Fruit fly (Drosophila melanogaster) whole organism, embryonic: ENCODE measurements around the gene cd.

ENCODE experiments used
- Antp ChIP-seq: fragments of 200-800 bp; sonication (Bioruptor generic); optimal IDR thresholded peaks from 3 replicates; lab custom pipeline; 2016; ENCODE audit warnings: missing biosample characterization, missing genetic modification characterization
- Bgb ChIP-seq: fragments of 200-800 bp; sonication (Bioruptor generic); IDR thresholded peaks from 2 replicates; pipeline ENCODE4 v1.3.6; 2022; ENCODE audit warnings: missing biosample characterization, missing genetic modification characterization; ENCODE audit not compliant: partially characterized antibody
- Blimp-1 ChIP-seq: fragments of 200-800 bp; sonication (Bioruptor generic); optimal IDR thresholded peaks from 3 replicates; lab custom pipeline; 2018; ENCODE audit warnings: missing biosample characterization, missing genetic modification characterization, mild to moderate bottlenecking, moderate library complexity, missing genetic modification reagents
- CG10147 ChIP-seq: fragments of 200-800 bp; sonication (Bioruptor generic); optimal IDR thresholded peaks from 2 replicates; lab custom pipeline; 2019; ENCODE audit warnings: missing biosample characterization, mild to moderate bottlenecking, missing genetic modification characterization, moderate library complexity
- CG10274 ChIP-seq: fragments of 200-800 bp; sonication (Bioruptor generic); optimal IDR thresholded peaks from 3 replicates; lab custom pipeline; 2017; ENCODE audit warnings: missing biosample characterization, mild to moderate bottlenecking, missing genetic modification characterization
- CG12769 ChIP-seq: fragments of 200-800 bp; sonication (Bioruptor generic); optimal IDR thresholded peaks from 2 replicates; lab custom pipeline; 2019; ENCODE audit warnings: missing biosample characterization, mild to moderate bottlenecking, missing genetic modification characterization, moderate library complexity
- CG13296 ChIP-seq: fragments of 200-800 bp; sonication (Bioruptor generic); optimal IDR thresholded peaks from 3 replicates; lab custom pipeline; 2018; ENCODE audit warnings: missing biosample characterization, mild to moderate bottlenecking, missing genetic modification characterization
- CG15601 ChIP-seq: fragments of 200-800 bp; sonication (Bioruptor generic); optimal IDR thresholded peaks from 3 replicates; lab custom pipeline; 2019; ENCODE audit warnings: missing biosample characterization, mild to moderate bottlenecking, missing genetic modification characterization, moderate library complexity
- CG1602 ChIP-seq: fragments of 200-800 bp; sonication (Bioruptor generic); optimal IDR thresholded peaks from 3 replicates; lab custom pipeline; 2016; ENCODE audit warnings: missing biosample characterization, missing genetic modification characterization
- CG16813 ChIP-seq: fragments of 200-800 bp; sonication (Bioruptor generic); IDR thresholded peaks from 3 replicates; pipeline ENCODE4 v1.3.6; 2022; ENCODE audit warnings: missing biosample characterization, missing genetic modification characterization; ENCODE audit not compliant: partially characterized antibody
- CG17385 ChIP-seq: fragments of 200-800 bp; sonication (Bioruptor generic); optimal IDR thresholded peaks from 3 replicates; lab custom pipeline; 2018; ENCODE audit warnings: missing biosample characterization, mild to moderate bottlenecking, missing genetic modification characterization
- CG2116 ChIP-seq: fragments of 200-800 bp; sonication (Bioruptor generic); optimal IDR thresholded peaks from 3 replicates; lab custom pipeline; 2018; ENCODE audit warnings: missing biosample characterization, mild to moderate bottlenecking, missing genetic modification characterization
- CG32772 ChIP-seq: fragments of 200-800 bp; sonication (Bioruptor generic); IDR thresholded peaks from 2 replicates; pipeline ENCODE4 v1.3.6; 2022; ENCODE audit warnings: missing biosample characterization, missing genetic modification characterization
- CG34224 ChIP-seq: fragments of 200-800 bp; sonication (Bioruptor generic); IDR thresholded peaks from 3 replicates; pipeline ENCODE4 v1.3.6; 2022; ENCODE audit warnings: missing biosample characterization, missing genetic modification characterization; ENCODE audit not compliant: partially characterized antibody
- CG4360 ChIP-seq: fragments of 200-800 bp; sonication (Bioruptor generic); IDR thresholded peaks from 2 replicates; pipeline ENCODE4 v1.3.6; 2022; ENCODE audit warnings: missing biosample characterization, missing genetic modification characterization
- CG6689 ChIP-seq: fragments of 200-800 bp; sonication (Bioruptor generic); IDR thresholded peaks from 2 replicates; pipeline ENCODE4 v1.3.6; 2022; ENCODE audit warnings: missing biosample characterization, missing genetic modification characterization
- CG6791 ChIP-seq: fragments of 200-800 bp; sonication (Bioruptor generic); IDR thresholded peaks from 3 replicates; pipeline ENCODE4 v1.3.6; 2022; ENCODE audit warnings: missing biosample characterization, missing genetic modification characterization; ENCODE audit not compliant: partially characterized antibody
- CG7357 ChIP-seq: fragments of 200-800 bp; sonication (Bioruptor generic); IDR thresholded peaks from 3 replicates; pipeline ENCODE4 v1.3.6; 2022; ENCODE audit warnings: missing biosample characterization, missing genetic modification characterization
- CG8089 ChIP-seq: fragments of 200-800 bp; sonication (Bioruptor generic); optimal IDR thresholded peaks from 3 replicates; lab custom pipeline; 2016; ENCODE audit warnings: missing biosample characterization, missing genetic modification characterization
- Chrac-16 ChIP-seq: fragments of 200-800 bp; sonication (Bioruptor generic); optimal IDR thresholded peaks from 3 replicates; lab custom pipeline; 2016; ENCODE audit warnings: missing biosample characterization, missing genetic modification characterization
- CrebB ChIP-seq: fragments of 200-800 bp; sonication (Bioruptor generic); optimal IDR thresholded peaks from 3 replicates; lab custom pipeline; 2018; ENCODE audit warnings: missing biosample characterization, mild to moderate bottlenecking, missing genetic modification characterization
- D ChIP-seq, 2 experiments: fragments of 200-800 bp in 1 of 2; fragments of >200 bp in 1 of 2; sonication (Bioruptor generic) in 1 of 2; optimal IDR thresholded peaks; 2 replicates in 1 of 2; 3 replicates in 1 of 2; lab custom pipeline; 2017; ENCODE audit warnings: mild to moderate bottlenecking in 1 of 2, missing biosample characterization in 1 of 2, missing genetic modification characterization in 1 of 2, missing genetic modification reagents in 1 of 2
- Dll ChIP-seq: fragments of 200-800 bp; sonication (Bioruptor generic); IDR thresholded peaks from 4 replicates; pipeline ENCODE4 v1.3.6; 2022; ENCODE audit warnings: missing biosample characterization, missing genetic modification characterization; ENCODE audit not compliant: partially characterized antibody
- Hr78 ChIP-seq, 2 experiments: fragments of 200-800 bp in 1 of 2; fragments of >200 bp in 1 of 2; sonication (Bioruptor generic) in 1 of 2; optimal IDR thresholded peaks; 2 replicates each; lab custom pipeline; 2017 to 2019; ENCODE audit warnings: missing biosample characterization in 2 of 2, missing genetic modification characterization in 2 of 2, mild to moderate bottlenecking in 1 of 2, moderate library complexity in 1 of 2
- Kr ChIP-seq: fragments of 200-800 bp; sonication (Bioruptor generic); optimal IDR thresholded peaks from 2 replicates; lab custom pipeline; 2017; ENCODE audit warnings: missing biosample characterization, mild to moderate bottlenecking, missing genetic modification characterization
- Meics ChIP-seq: fragments of 200-800 bp; sonication (Bioruptor generic); optimal IDR thresholded peaks from 2 replicates; lab custom pipeline; 2017; ENCODE audit warnings: missing biosample characterization, mild to moderate bottlenecking, missing genetic modification characterization
- Nf-YA ChIP-seq: fragments of 200-800 bp; sonication (Bioruptor generic); IDR thresholded peaks from 2 replicates; pipeline ENCODE4 v1.3.6; 2022; ENCODE audit warnings: missing biosample characterization, missing genetic modification characterization
- Oaz ChIP-seq: fragments of 200-800 bp; sonication (Bioruptor generic); IDR thresholded peaks from 2 replicates; pipeline ENCODE4 v1.3.6; 2022; ENCODE audit warnings: missing biosample characterization, missing genetic modification characterization
- abd-A ChIP-seq: fragments of 200-800 bp; sonication (Bioruptor generic); optimal IDR thresholded peaks from 3 replicates; lab custom pipeline; 2019; ENCODE audit warnings: missing biosample characterization, mild to moderate bottlenecking, missing genetic modification characterization, moderate library complexity
- bigmax ChIP-seq: fragments of 200-800 bp; sonication (Bioruptor generic); optimal IDR thresholded peaks from 2 replicates; lab custom pipeline; 2018; ENCODE audit warnings: missing biosample characterization, mild to moderate bottlenecking, missing genetic modification characterization
- crol ChIP-seq: fragments of 200-800 bp; sonication (Bioruptor generic); IDR thresholded peaks from 2 replicates; pipeline ENCODE4 v1.3.6; 2022; ENCODE audit warnings: missing biosample characterization, missing genetic modification characterization
- fd102C ChIP-seq: fragments of 200-800 bp; sonication (Bioruptor generic); optimal IDR thresholded peaks from 2 replicates; lab custom pipeline; 2018; ENCODE audit warnings: missing biosample characterization, mild to moderate bottlenecking, missing genetic modification characterization, moderate library complexity
- ham ChIP-seq: fragments of 200-800 bp; sonication (Bioruptor generic); IDR thresholded peaks from 2 replicates; pipeline ENCODE4 v1.3.6; 2022; ENCODE audit warnings: missing biosample characterization, missing genetic modification characterization
- hkb ChIP-seq, 2 experiments: fragments of 200-800 bp in 1 of 2; fragments of >200 bp in 1 of 2; sonication (Bioruptor generic) in 1 of 2; IDR thresholded peaks in 1 of 2; optimal IDR thresholded peaks in 1 of 2; 2 replicates each; pipeline versions ENCODE4 v1.3.6 to Lab custom; 2017 to 2022; ENCODE audit warnings: missing biosample characterization in 1 of 2, missing genetic modification characterization in 1 of 2
- hth ChIP-seq: fragments of >200 bp; optimal IDR thresholded peaks from 2 replicates; lab custom pipeline; 2017; ENCODE audit warnings: inconsistent platforms
- insv ChIP-seq, 2 experiments: fragments of 200-800 bp; sonication (Bioruptor generic); optimal IDR thresholded peaks; 3 replicates each; lab custom pipeline; 2016 to 2018; ENCODE audit warnings: missing biosample characterization in 2 of 2, missing genetic modification characterization in 2 of 2
- ken ChIP-seq: fragments of 200-800 bp; sonication (Bioruptor generic); IDR thresholded peaks from 3 replicates; pipeline ENCODE4 v1.3.6; 2022; ENCODE audit warnings: missing biosample characterization, missing genetic modification characterization
- maf-S ChIP-seq: fragments of 200-800 bp; sonication (Bioruptor generic); optimal IDR thresholded peaks from 2 replicates; lab custom pipeline; 2016; ENCODE audit warnings: missing biosample characterization, missing genetic modification characterization
- pfk ChIP-seq: fragments of 200-800 bp; sonication (Bioruptor generic); optimal IDR thresholded peaks from 2 replicates; lab custom pipeline; 2018; ENCODE audit warnings: missing biosample characterization, mild to moderate bottlenecking, missing genetic modification characterization, moderate library complexity
- sd ChIP-seq: fragments of 200-800 bp; sonication (Bioruptor generic); optimal IDR thresholded peaks from 3 replicates; lab custom pipeline; 2018; ENCODE audit warnings: missing biosample characterization, mild to moderate bottlenecking, missing genetic modification characterization, moderate library complexity
- sna ChIP-seq: fragments of 200-800 bp; sonication (Bioruptor generic); IDR thresholded peaks from 2 replicates; pipeline ENCODE4 v1.3.6; 2022; ENCODE audit warnings: missing biosample characterization, missing genetic modification characterization; ENCODE audit not compliant: partially characterized antibody
- so ChIP-seq: fragments of 200-800 bp; sonication (Bioruptor generic); IDR thresholded peaks from 3 replicates; pipeline ENCODE4 v1.3.6; 2022; ENCODE audit warnings: missing biosample characterization, missing genetic modification characterization
- tll ChIP-seq, 2 experiments: fragments of 200-800 bp in 1 of 2; fragments of >200 bp in 1 of 2; sonication (Bioruptor generic) in 1 of 2; optimal IDR thresholded peaks; 2 replicates each; lab custom pipeline; 2017 to 2019; ENCODE audit warnings: missing biosample characterization in 2 of 2, missing genetic modification characterization in 2 of 2, mild to moderate bottlenecking in 1 of 2, moderate library complexity in 1 of 2
- tx ChIP-seq: fragments of 200-800 bp; sonication (Bioruptor generic); optimal IDR thresholded peaks from 2 replicates; lab custom pipeline; 2016; ENCODE audit warnings: missing biosample characterization, missing genetic modification characterization
- zen ChIP-seq: fragments of 200-800 bp; sonication (Bioruptor generic); optimal IDR thresholded peaks from 3 replicates; lab custom pipeline; 2018; ENCODE audit warnings: missing biosample characterization, mild to moderate bottlenecking, missing genetic modification characterization, moderate library complexity

cd gene

DNA sequence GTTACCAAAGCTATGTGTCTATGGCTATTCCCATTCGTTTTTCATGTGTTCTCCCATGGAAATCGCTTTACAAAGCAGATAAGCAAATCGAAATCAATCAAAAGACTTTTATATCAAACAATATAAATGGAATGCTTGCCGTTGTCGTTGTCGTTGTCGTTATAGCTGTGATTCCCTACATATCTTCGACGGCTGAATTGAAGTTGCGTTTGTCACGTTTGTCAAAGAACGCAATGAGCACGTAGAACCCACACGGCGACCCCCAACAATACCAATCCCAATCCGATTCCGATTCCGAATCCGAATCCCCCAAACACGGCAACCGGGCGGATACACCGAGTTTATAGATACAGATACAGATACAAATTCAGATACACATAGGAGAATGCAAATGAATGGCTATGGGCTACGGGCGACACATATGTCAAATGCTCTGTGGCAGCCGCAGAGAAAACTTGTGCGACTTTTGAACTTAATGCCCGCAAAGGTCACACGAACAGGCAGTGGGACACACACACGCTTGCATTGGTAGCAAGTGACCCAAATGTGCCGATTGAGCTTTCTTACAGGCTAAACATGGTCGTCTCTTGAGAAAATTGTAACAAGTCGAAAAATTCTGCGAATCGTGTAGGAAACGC is 24.9 kb upstream of the cd start (continued):
- TF ChIP-seq Dll (GFP tag; lab: Robert Waterston, UW): 0 out of 4 replicates have a peak, but pooled peaks have one; percentile 16
- TF ChIP-seq ham: no peak
- peak in 1 of 2 experiments; percentile 85 for TF ChIP-seq Hr78 (GFP tag; optimal IDR thresholded peaks at IDR 0.05; lab: Kevin White, UChicago)
- no peak for TF ChIP-seq pfk
- no peak for TF ChIP-seq maf-S (GFP tag; lab: Kevin White, UChicago)

DNA sequence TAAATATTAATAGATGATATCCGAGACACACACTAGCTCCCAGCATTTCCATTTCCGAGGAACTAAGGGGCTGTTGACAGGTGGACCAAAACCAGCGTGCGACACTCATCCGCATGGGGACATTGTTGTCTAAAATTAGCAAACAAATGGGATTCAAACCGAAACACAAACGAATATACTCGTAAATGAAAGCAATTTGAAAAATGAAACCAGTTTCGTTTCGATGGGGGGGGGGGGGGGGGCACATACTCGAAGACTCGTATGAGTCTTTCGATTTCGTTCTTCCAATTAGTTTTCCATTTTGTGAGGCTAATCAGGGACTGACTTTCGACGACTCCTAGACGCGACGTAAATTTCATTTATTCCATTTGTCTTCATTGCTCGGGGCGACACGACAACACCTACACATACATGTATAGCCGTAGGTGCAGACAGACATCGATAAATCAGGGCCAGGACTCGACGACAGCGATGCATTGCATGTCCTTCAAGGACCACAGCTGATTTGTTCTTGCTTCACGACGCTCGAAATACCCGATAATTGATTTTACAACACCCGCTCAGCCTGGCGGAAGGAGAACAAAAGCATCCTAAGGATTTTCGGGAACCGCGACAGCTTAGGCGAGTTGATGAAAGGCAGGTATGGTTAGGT is 21.9 kb upstream of the cd start:
- TF ChIP-seq hkb (optimal IDR thresholded peaks at IDR 0.05; lab: Kevin White, UChicago): no peak
- no peak for TF ChIP-seq hkb (GFP tag; IDR thresholded peaks at IDR 0.05; lab: Robert Waterston, UW)
- peak; percentile 64 for TF ChIP-seq crol (GFP tag; lab: Robert Waterston, UW)
- TF ChIP-seq Blimp-1 (GFP tag; lab: Kevin White, UChicago): peak; percentile 58
- no peak for TF ChIP-seq CG8089 (GFP tag; lab: Kevin White, UChicago)
- TF ChIP-seq Oaz: no peak
- TF ChIP-seq CG10147 (GFP tag; lab: Kevin White, UChicago): no peak
- TF ChIP-seq bigmax (GFP tag; lab: Kevin White, UChicago): no peak
- TF ChIP-seq tll (GFP tag; optimal IDR thresholded peaks at IDR 0.05; lab: Kevin White, UChicago): peak in 1 of 2 experiments; percentile 52
- no peak for TF ChIP-seq Meics
- no peak for TF ChIP-seq Chrac-16 (GFP tag; lab: Kevin White, UChicago)
- TF ChIP-seq abd-A (tag; lab: Kevin White, UChicago): peak; percentile 16
- TF ChIP-seq sd: peak; percentile 19
- peak; percentile 90 for TF ChIP-seq D (optimal IDR thresholded peaks at IDR 0.05; lab: Kevin White, UChicago)
- no peak for TF ChIP-seq D (GFP tag; optimal IDR thresholded peaks at IDR 0.05; lab: Kevin White, UChicago)
- peak; percentile 6 for TF ChIP-seq Kr (GFP tag; lab: Kevin White, UChicago)
- TF ChIP-seq CG32772 (GFP tag; lab: Robert Waterston, UW): no peak
- TF ChIP-seq CG6689 (GFP tag; lab: Robert Waterston, UW): no peak
- TF ChIP-seq CG12769 (tag; lab: Kevin White, UChicago): peak; percentile 36
- peak; percentile 70 for TF ChIP-seq zen (tag; lab: Kevin White, UChicago)
- peak; percentile 91 for TF ChIP-seq hth
- TF ChIP-seq insv (GFP tag; optimal IDR thresholded peaks at IDR 0.05; lab: Kevin White, UChicago): peak in 1 of 2 experiments; percentile 71
- TF ChIP-seq CG2116: no peak
- TF ChIP-seq CG6791 (GFP tag; lab: Robert Waterston, UW): 0 out of 3 replicates have a peak, but pooled peaks have one; percentile 41
- TF ChIP-seq CG1602 (GFP tag; lab: Kevin White, UChicago): no peak

DNA sequence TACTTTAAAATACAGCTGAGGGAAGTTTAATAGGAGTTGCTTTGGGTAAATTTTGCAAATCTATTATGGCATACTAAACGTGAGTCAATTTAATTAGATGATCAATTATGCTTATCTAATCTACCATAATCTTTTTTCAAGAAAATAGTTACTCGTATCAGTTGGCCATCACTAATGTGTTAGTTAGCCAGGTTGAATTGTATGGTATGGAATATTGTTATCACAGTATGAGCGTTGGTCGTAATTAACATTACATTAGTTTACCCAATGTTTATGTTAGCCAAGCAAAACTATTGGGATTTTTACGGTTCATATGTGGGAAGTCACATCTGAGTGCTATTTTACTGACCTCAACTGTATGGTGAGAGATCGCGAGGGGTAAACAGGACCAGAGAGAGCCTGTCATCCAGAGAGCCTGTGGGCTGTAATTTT is 21.2 kb upstream of the cd start:
- no peak for TF ChIP-seq Nf-YA
- TF ChIP-seq CG17385 (GFP tag; lab: Kevin White, UChicago): peak; percentile 36
- TF ChIP-seq Kr (GFP tag; lab: Kevin White, UChicago): no peak
- TF ChIP-seq ken (GFP tag; lab: Robert Waterston, UW): no peak
- no peak for TF ChIP-seq so (GFP tag; lab: Robert Waterston, UW)
- no peak for TF ChIP-seq CG16813 (GFP tag; lab: Robert Waterston, UW)
- no peak for TF ChIP-seq Bgb (GFP tag; lab: Robert Waterston, UW)
- no peak; the same call in 2 of the 3 replicates for TF ChIP-seq CG7357 (GFP tag; lab: Robert Waterston, UW)
- TF ChIP-seq CG15601 (tag; lab: Kevin White, UChicago): peak; percentile 49
- TF ChIP-seq CG4360 (GFP tag; lab: Robert Waterston, UW): no peak
- TF ChIP-seq CrebB (tag; lab: Kevin White, UChicago): peak; percentile 19
- TF ChIP-seq CG10274 (GFP tag; lab: Kevin White, UChicago): peak; percentile 22
- TF ChIP-seq CG34224 (GFP tag; lab: Robert Waterston, UW): no peak
- no peak for TF ChIP-seq sna (GFP tag; lab: Robert Waterston, UW)
- peak; percentile 83 for TF ChIP-seq fd102C
- peak; percentile 66 for TF ChIP-seq Antp (GFP tag; lab: Kevin White, UChicago)
- peak; percentile 54 for TF ChIP-seq tx (GFP tag; lab: Kevin White, UChicago)
- TF ChIP-seq CG13296 (GFP tag; lab: Kevin White, UChicago): peak; percentile 27
